Fruit fly (Drosophila melanogaster) Kc167 (cell line): ENCODE results near the gene CG13833.

Experiments
- Myc ChIP-seq: fragments of >200 bp; optimal IDR thresholded peaks from 2 replicates; lab custom pipeline; 2017; ENCODE audit warnings: missing external identifiers
- Sin3A ChIP-seq: fragments of >200 bp; optimal IDR thresholded peaks from 2 replicates; lab custom pipeline; 2018; ENCODE audit warnings: missing external identifiers

- no peak for TF ChIP-seq Sin3A (lab: Kevin White, UChicago)
- no peak for TF ChIP-seq Myc (lab: Kevin White, UChicago)
Measured at dm6 chr3R:23081265-23081664, 45.9 kb upstream of the CG13833 start.
